Fruit fly (Drosophila melanogaster): ENCODE measurements around the gene CG14297.
A peak's percentile ranks its signal among the peaks of the same experiment; 100 is the strongest.

The CG14297 gene

DNA sequence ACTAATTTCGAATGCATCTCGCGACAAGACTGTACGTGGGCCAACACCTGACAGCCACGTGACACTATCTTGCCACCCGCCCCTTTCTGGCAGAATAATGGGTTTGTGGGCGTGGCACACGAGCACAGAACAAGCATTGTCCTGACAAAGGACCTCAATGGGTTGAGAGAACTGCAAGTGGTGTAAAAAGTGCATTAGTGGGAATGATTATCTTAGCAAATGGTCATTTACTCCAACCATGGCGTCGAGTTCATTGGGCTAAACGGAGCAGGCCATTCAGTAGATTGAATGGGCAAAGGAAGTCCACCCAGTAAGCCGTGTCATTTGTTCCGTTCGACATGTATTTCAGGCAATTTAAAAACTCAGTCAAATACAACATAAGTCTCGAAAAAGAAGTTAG, at the start of gene CG14297:
Gene CG14297, plus strand, starts transcription at position 301 of the 400 bp plus-strand sequence.
- TF ChIP-seq Six4 (GFP tag; optimal IDR thresholded peaks at IDR 0.05) (no peak), gfzf (GFP tag; optimal IDR thresholded peaks at IDR 0.05) (no peak), CG2120 (GFP tag; optimal IDR thresholded peaks at IDR 0.05) (no peak), ftz-f1 (GFP tag; optimal IDR thresholded peaks at IDR 0.05) (no peak), Doc3 (GFP tag; IDR thresholded peaks at IDR 0.05; ENCODE audit: partially characterized antibody) (no peak), hkb (optimal IDR thresholded peaks at IDR 0.05) (no peak), hkb (GFP tag; IDR thresholded peaks at IDR 0.05) (no peak), Xrp1 (GFP tag; IDR thresholded peaks at IDR 0.05) (no peak), Atf6 (GFP tag; IDR thresholded peaks at IDR 0.05) (no peak), CG9215 (GFP tag; IDR thresholded peaks at IDR 0.05) (no peak), exex (tag; optimal IDR thresholded peaks at IDR 0.05) (no peak), wdn (GFP tag; IDR thresholded peaks at IDR 0.05) (no peak), gcm2 (GFP tag; optimal IDR thresholded peaks at IDR 0.05) (no peak), CG1024 (GFP tag; IDR thresholded peaks at IDR 0.05) (no peak)

dm6 chr3R:18849148-18849547, 48.8 kb upstream of the CG14297 start, which contains the start of gene Octalpha2R:
TSS of gene Octalpha2R (minus strand) at chr3R:18849224.
- TF ChIP-seq bowl (GFP tag; IDR thresholded peaks at IDR 0.05) (0 out of 2 replicates have a peak, but pooled peaks have one; percentile 29), CG42726 (GFP tag; IDR thresholded peaks at IDR 0.05; ENCODE audit: partially characterized antibody) (peak; percentile 48; the same call in 1 of the 2 replicates), lab (GFP tag; optimal IDR thresholded peaks at IDR 0.05) (peak; percentile 23), CG8290 (GFP tag; optimal IDR thresholded peaks at IDR 0.05) (no peak), CG8290 (tag; optimal IDR thresholded peaks at IDR 0.05) (peak in 1 of 2 experiments; percentile 43), sna (GFP tag; IDR thresholded peaks at IDR 0.05; ENCODE audit: partially characterized antibody) (0 out of 2 replicates have a peak, but pooled peaks have one; percentile 26), yki (optimal IDR thresholded peaks at IDR 0.05) (peak; percentile 73), CG7963 (GFP tag; IDR thresholded peaks at IDR 0.05; ENCODE audit: partially characterized antibody) (peak; percentile 34; the same call in 1 of the 3 replicates), CG1603 (tag; optimal IDR thresholded peaks at IDR 0.05) (no peak), bbx (GFP tag; IDR thresholded peaks at IDR 0.05; ENCODE audit: partially characterized antibody) (peak; percentile 16; the same call in 1 of the 2 replicates), tll (GFP tag; optimal IDR thresholded peaks at IDR 0.05) (no peak), Doc3 (GFP tag; IDR thresholded peaks at IDR 0.05; ENCODE audit: partially characterized antibody) (0 out of 3 replicates have a peak, but pooled peaks have one; percentile 29), al (GFP tag; IDR thresholded peaks at IDR 0.05) (0 out of 2 replicates have a peak, but pooled peaks have one; percentile 7), ci (GFP tag; IDR thresholded peaks at IDR 0.05) (peak; percentile 63; the same call in 2 of the 3 replicates), gsb (GFP tag; IDR thresholded peaks at IDR 0.05) (no peak), Trl (optimal IDR thresholded peaks at IDR 0.05) (peak; percentile 87 to 93), Trl (GFP tag; optimal IDR thresholded peaks at IDR 0.05) (no peak), Xrp1 (GFP tag; IDR thresholded peaks at IDR 0.05) (no peak), amos (GFP tag; IDR thresholded peaks at IDR 0.05; ENCODE audit: partially characterized antibody) (peak; percentile 17; the same call in 1 of the 2 replicates), Vsx1 (GFP tag; optimal IDR thresholded peaks at IDR 0.05) (no peak), Hr78 (GFP tag; optimal IDR thresholded peaks at IDR 0.05) (no peak), sisA (GFP tag; IDR thresholded peaks at IDR 0.05) (peak; percentile 7; the same call in 1 of the 2 replicates), Jarid2 (GFP tag; optimal IDR thresholded peaks at IDR 0.05) (peak; percentile 75), Taf1 (GFP tag; IDR thresholded peaks at IDR 0.05) (no peak), CG15514 (GFP tag; optimal IDR thresholded peaks at IDR 0.05) (peak; percentile 18), danr (GFP tag; IDR thresholded peaks at IDR 0.05) (no peak), Deaf1 (tag; optimal IDR thresholded peaks at IDR 0.05) (peak; percentile 93), CG17385 (GFP tag; optimal IDR thresholded peaks at IDR 0.05) (no peak), so (GFP tag; IDR thresholded peaks at IDR 0.05) (peak; percentile 61; the same call in 1 of the 3 replicates), CG6175 (GFP tag; IDR thresholded peaks at IDR 0.05) (peak; percentile 75), CG10321 (GFP tag; IDR thresholded peaks at IDR 0.05) (0 out of 2 replicates have a peak, but pooled peaks have one; percentile 20), Med (GFP tag) (peak; percentile 68), HLH4C (GFP tag; IDR thresholded peaks at IDR 0.05; ENCODE audit: partially characterized antibody) (peak; percentile 15; the same call in 1 of the 3 replicates), slp2 (GFP tag; optimal IDR thresholded peaks at IDR 0.05) (no peak), CG11247 (GFP tag; IDR thresholded peaks at IDR 0.05) (0 out of 2 replicates have a peak, but pooled peaks have one; percentile 10), Bgb (GFP tag; IDR thresholded peaks at IDR 0.05; ENCODE audit: partially characterized antibody) (peak; percentile 44; the same call in 1 of the 2 replicates), chinmo (GFP tag; IDR thresholded peaks at IDR 0.05; ENCODE audit: partially characterized antibody) (0 out of 4 replicates have a peak, but pooled peaks have one; percentile 58)

Data from whole organism, embryonic.